Worm (Caenorhabditis elegans) whole organism, L3 larva: ENCODE data around the gene acox-3.

ENCODE experiments used
- R02D3.7 ChIP-seq: fragments of 150-350 bp; optimal IDR thresholded peaks from 2 replicates; lab custom pipeline; 2014; ENCODE audit warnings: missing biosample characterization, missing genetic modification characterization
- ZK546.5 ChIP-seq: sonication (generic microtip); optimal IDR thresholded peaks from 2 replicates; lab custom pipeline; 2017; ENCODE audit warnings: missing biosample characterization, missing genetic modification characterization
- aly-2 ChIP-seq: fragments of 150-350 bp; optimal IDR thresholded peaks from 2 replicates; lab custom pipeline; 2014; ENCODE audit warnings: missing biosample characterization, missing genetic modification characterization
- ceh-16 ChIP-seq: sonication (generic microtip); optimal IDR thresholded peaks from 2 replicates; lab custom pipeline; 2017; ENCODE audit warnings: missing biosample characterization, missing genetic modification characterization
- ceh-28 ChIP-seq: fragments of 150-350 bp; optimal IDR thresholded peaks from 2 replicates; lab custom pipeline; 2014; ENCODE audit warnings: missing biosample characterization, missing genetic modification reagents, missing genetic modification characterization
- ceh-82 ChIP-seq: fragments of 150-350 bp; optimal IDR thresholded peaks from 2 replicates; lab custom pipeline; 2014; ENCODE audit warnings: missing biosample characterization, missing genetic modification characterization
- ceh-9 ChIP-seq: sonication (generic microtip); optimal IDR thresholded peaks from 2 replicates; lab custom pipeline; 2018; ENCODE audit warnings: missing biosample characterization, missing genetic modification characterization
- daf-12 ChIP-seq: fragments of 150-350 bp; optimal IDR thresholded peaks from 2 replicates; lab custom pipeline; 2014; ENCODE audit warnings: missing biosample characterization, missing genetic modification reagents, missing genetic modification characterization
- elt-1 ChIP-seq: fragments of 150-350 bp; optimal IDR thresholded peaks from 2 replicates; lab custom pipeline; 2014; ENCODE audit warnings: missing biosample characterization, missing genetic modification characterization
- elt-2 ChIP-seq: sonication (generic microtip); optimal IDR thresholded peaks from 2 replicates; lab custom pipeline; 2016; ENCODE audit warnings: missing genetic modification reagents, mild to moderate bottlenecking, missing genetic modification characterization, missing compliant biosample characterization
- elt-3 ChIP-seq, 3 experiments: fragments of 150-350 bp in 1 of 3; sonication (generic microtip) in 2 of 3; optimal IDR thresholded peaks; 2 replicates in 2 of 3; 4 replicates in 1 of 3; lab custom pipeline; 2014 to 2017; ENCODE audit warnings: missing biosample characterization in 3 of 3, missing genetic modification characterization in 3 of 3
- eor-1 ChIP-seq, 2 experiments: fragments of 150-350 bp; optimal IDR thresholded peaks; 2 replicates each; lab custom pipeline; 2014 to 2018; ENCODE audit warnings: missing biosample characterization in 2 of 2, missing genetic modification characterization in 2 of 2
- fkh-10 ChIP-seq: sonication (generic microtip); optimal IDR thresholded peaks from 2 replicates; lab custom pipeline; 2017; ENCODE audit warnings: missing biosample characterization, missing genetic modification reagents, missing genetic modification characterization
- fkh-2 ChIP-seq: fragments of 150-350 bp; optimal IDR thresholded peaks from 2 replicates; lab custom pipeline; 2014; ENCODE audit warnings: missing biosample characterization, missing genetic modification reagents, missing genetic modification characterization
- hmg-11 ChIP-seq: sonication (generic microtip); optimal IDR thresholded peaks from 2 replicates; lab custom pipeline; 2016; ENCODE audit warnings: missing genetic modification characterization, missing compliant biosample characterization
- jun-1 ChIP-seq: fragments of 150-350 bp; optimal IDR thresholded peaks from 2 replicates; lab custom pipeline; 2014; ENCODE audit warnings: missing biosample characterization, missing genetic modification reagents, missing genetic modification characterization
- mml-1 ChIP-seq: fragments of 150-350 bp; sonication (generic microtip); optimal IDR thresholded peaks from 3 replicates; lab custom pipeline; 2014; ENCODE audit warnings: missing biosample characterization, missing genetic modification characterization
- nfya-1 ChIP-seq: sonication (generic microtip); optimal IDR thresholded peaks from 2 replicates; lab custom pipeline; 2017; ENCODE audit warnings: missing genetic modification characterization, mild to moderate bottlenecking, missing compliant biosample characterization, antibody characterized with exemption, moderate library complexity; ENCODE audit not compliant: insufficient read depth
- nhr-11 ChIP-seq: fragments of 150-350 bp; optimal IDR thresholded peaks from 2 replicates; lab custom pipeline; 2014; ENCODE audit warnings: missing biosample characterization, missing genetic modification characterization
- nhr-12 ChIP-seq: fragments of 150-350 bp; optimal IDR thresholded peaks from 2 replicates; lab custom pipeline; 2014; ENCODE audit warnings: missing biosample characterization, missing genetic modification characterization
- nhr-23 ChIP-seq: fragments of 150-350 bp; optimal IDR thresholded peaks from 2 replicates; lab custom pipeline; 2014; ENCODE audit warnings: missing biosample characterization, missing genetic modification reagents, missing genetic modification characterization
- nhr-25 ChIP-seq: sonication (generic microtip); optimal IDR thresholded peaks from 2 replicates; lab custom pipeline; 2017; ENCODE audit warnings: missing biosample characterization, missing genetic modification characterization
- nhr-43 ChIP-seq: sonication (generic microtip); optimal IDR thresholded peaks from 2 replicates; lab custom pipeline; 2016; ENCODE audit warnings: mild to moderate bottlenecking, missing genetic modification characterization, missing compliant biosample characterization; ENCODE audit not compliant: poor library complexity, severe bottlenecking
- nhr-67 ChIP-seq: fragments of 150-350 bp; optimal IDR thresholded peaks from 2 replicates; lab custom pipeline; 2014; ENCODE audit warnings: missing biosample characterization, missing genetic modification characterization
- nhr-76 ChIP-seq: fragments of 150-350 bp; sonication (generic microtip); optimal IDR thresholded peaks from 5 replicates; lab custom pipeline; 2014; ENCODE audit warnings: missing biosample characterization, missing genetic modification characterization
- nhr-77 ChIP-seq: fragments of 150-350 bp; optimal IDR thresholded peaks from 2 replicates; lab custom pipeline; 2014; ENCODE audit warnings: missing biosample characterization, missing genetic modification characterization
- pha-4 ChIP-seq: fragments of 150-350 bp; optimal IDR thresholded peaks from 2 replicates; lab custom pipeline; 2014; ENCODE audit warnings: missing biosample characterization, missing genetic modification reagents, missing genetic modification characterization
- pqm-1 ChIP-seq: fragments of 150-350 bp; optimal IDR thresholded peaks from 2 replicates; lab custom pipeline; 2017; ENCODE audit warnings: missing biosample characterization, missing genetic modification characterization, inconsistent platforms
- sea-2 ChIP-seq: fragments of 150-350 bp; sonication (generic microtip); optimal IDR thresholded peaks from 4 replicates; lab custom pipeline; 2014; ENCODE audit warnings: missing biosample characterization, missing genetic modification reagents, missing genetic modification characterization
- skn-1 ChIP-seq: fragments of 150-350 bp; optimal IDR thresholded peaks from 2 replicates; lab custom pipeline; 2014; ENCODE audit warnings: missing biosample characterization, missing genetic modification characterization
- unc-39 ChIP-seq: sonication (generic microtip); optimal IDR thresholded peaks from 4 replicates; lab custom pipeline; 2017; ENCODE audit warnings: missing biosample characterization, missing genetic modification characterization
- unc-62 ChIP-seq: fragments of 150-350 bp; sonication (generic microtip); optimal IDR thresholded peaks from 4 replicates; lab custom pipeline; 2014; ENCODE audit warnings: missing biosample characterization, missing genetic modification reagents, missing genetic modification characterization
- zag-1 ChIP-seq: fragments of 150-350 bp; optimal IDR thresholded peaks from 2 replicates; lab custom pipeline; 2014; ENCODE audit warnings: missing biosample characterization, missing genetic modification characterization
- ztf-4 ChIP-seq: fragments of 150-350 bp; optimal IDR thresholded peaks from 2 replicates; lab custom pipeline; 2014; ENCODE audit warnings: missing biosample characterization, missing genetic modification characterization

The acox-3 gene

DNA sequence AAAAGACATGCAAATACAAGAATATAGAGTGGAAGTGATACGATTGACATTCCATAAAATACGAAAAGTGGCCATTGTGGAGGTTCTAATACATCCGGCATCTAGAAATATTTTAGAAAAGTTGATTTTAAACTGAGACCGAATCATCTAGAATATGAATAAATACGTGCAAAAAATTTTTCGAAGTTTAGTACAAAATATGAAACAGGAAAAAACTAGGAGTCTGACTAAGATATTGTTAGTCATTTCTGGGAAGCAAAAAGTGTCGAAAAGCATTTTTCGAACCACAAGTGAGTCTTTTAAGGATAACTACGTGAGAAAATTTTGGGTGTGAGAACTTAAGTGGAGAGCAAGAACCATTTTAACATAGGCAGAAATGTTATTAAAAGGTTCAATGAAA is 33.9 kb upstream of the acox-3 start, which contains the start of gene srv-32:
Gene srv-32 (minus strand): TSS at position 101 of the 400 bp plus-strand sequence.
- TF ChIP-seq elt-1 (no peak), skn-1 (no peak), unc-39 (tag; lab: Kevin White, UChicago) (no peak), nhr-77 (tag; lab: Kevin White, UChicago) (no peak), nfya-1 (tag; lab: Kevin White, UChicago) (no peak), fkh-2 (tag; lab: Kevin White, UChicago) (no peak), hmg-11 (tag; lab: Kevin White, UChicago) (no peak), nhr-25 (tag; lab: Kevin White, UChicago) (no peak), nhr-11 (no peak), ZK546.5 (no peak), nhr-67 (no peak), ceh-28 (tag; lab: Kevin White, UChicago) (no peak), nhr-43 (tag; lab: Kevin White, UChicago) (no peak), aly-2 (tag; lab: Kevin White, UChicago) (no peak), R02D3.7 (tag; lab: Kevin White, UChicago) (no peak), fkh-10 (GFP tag; lab: Kevin White, UChicago) (no peak)

DNA sequence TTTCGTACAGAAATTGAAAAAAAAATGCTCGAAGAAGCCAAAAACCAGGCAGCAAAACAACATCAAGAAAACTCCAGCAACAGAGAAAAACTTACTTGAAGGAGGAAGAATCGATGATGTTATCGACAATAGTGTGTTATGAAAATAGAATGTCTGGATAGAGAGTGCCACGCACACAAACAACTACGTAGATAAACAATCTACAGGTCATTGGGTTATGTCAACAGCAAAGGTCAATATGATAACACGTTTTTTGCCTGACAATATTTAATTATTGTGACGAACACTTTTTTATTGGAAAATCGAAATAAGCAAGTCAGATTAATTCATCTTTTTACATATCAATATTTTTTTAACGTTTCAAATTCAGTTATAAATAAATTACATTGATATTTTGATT is 31.1 kb upstream of the acox-3 start, which contains the start of gene sams-5:
Gene sams-5 (minus strand): TSS at position 131 of the 400 bp plus-strand sequence.
- TF ChIP-seq mml-1 (tag; lab: Kevin White, UChicago) = no peak
- no peak for TF ChIP-seq ceh-9 (tag; lab: Kevin White, UChicago)
- TF ChIP-seq pha-4 (tag; lab: Kevin White, UChicago) = peak; percentile 72
- TF ChIP-seq aly-2 (tag; lab: Kevin White, UChicago) = no peak
- TF ChIP-seq nhr-12 (tag; lab: Kevin White, UChicago) = no peak
- TF ChIP-seq zag-1 (tag; lab: Kevin White, UChicago) = no peak
- TF ChIP-seq ZK546.5 = no peak

DNA sequence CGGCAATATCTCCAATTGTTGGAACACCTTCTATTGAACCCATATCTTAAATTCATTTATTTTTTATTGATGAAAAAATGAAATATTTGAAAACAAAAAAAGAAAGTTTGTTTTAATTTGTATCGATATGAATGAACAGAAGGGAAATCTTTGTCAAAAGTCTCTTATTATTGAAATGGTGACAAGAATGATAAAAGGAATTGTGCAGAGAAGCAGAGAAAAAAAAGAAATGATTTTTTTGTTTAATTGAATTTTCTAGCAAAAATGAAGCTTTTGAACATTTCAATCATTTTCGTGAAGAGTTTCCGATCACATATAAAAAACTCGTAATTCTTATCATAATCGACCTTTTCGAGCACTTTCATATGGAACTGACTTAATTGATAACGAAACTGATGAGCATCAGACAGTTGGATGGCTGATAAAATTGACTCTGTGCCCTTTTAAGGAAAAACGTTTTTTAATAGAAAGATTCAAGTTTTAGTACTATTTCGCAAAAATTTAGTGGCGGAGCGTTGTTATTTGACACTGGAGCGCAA is 27.4 kb upstream of the acox-3 start, which contains the start of the genes aat-4 and T13A10.1:
Gene aat-4 (minus strand): TSS at position 51 of the 539 bp plus-strand sequence.
Gene T13A10.1 (plus strand): TSS at position 411 of the 539 bp plus-strand sequence.
- peak; percentile 60 for TF ChIP-seq pqm-1 (tag; lab: Kevin White, UChicago)
- TF ChIP-seq elt-2 (tag; lab: Kevin White, UChicago) = peak; percentile 85
- TF ChIP-seq ceh-9 (tag; lab: Kevin White, UChicago) = no peak

DNA sequence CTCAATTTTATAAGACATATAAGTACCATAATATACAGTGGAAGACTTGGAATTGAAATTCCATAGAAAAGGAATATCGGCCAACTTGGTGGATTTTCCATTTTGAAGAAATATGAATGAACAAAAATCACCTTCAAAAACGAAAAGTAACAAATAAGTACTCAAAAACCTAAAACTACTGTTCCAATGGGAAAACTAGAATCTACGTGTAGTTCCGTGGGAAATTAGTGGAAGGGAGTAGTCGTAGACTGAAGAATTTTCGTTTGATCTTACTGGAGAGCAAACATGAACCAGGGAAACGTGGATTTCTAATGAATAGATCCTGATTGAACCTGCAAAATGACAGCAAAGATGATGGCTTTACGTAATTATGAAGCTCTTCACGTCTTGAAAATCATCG is 23.6 kb upstream of the acox-3 start, which contains the start of gene srv-31:
Gene srv-31 (minus strand): TSS at position 101 of the 400 bp plus-strand sequence.
- no peak for TF ChIP-seq eor-1 (tag; optimal IDR thresholded peaks at IDR 0.05; lab: Kevin White, UChicago)
- TF ChIP-seq nhr-67 = no peak
- no peak for TF ChIP-seq aly-2 (tag; lab: Kevin White, UChicago)
- no peak for TF ChIP-seq sea-2
- TF ChIP-seq ZK546.5 = no peak
- no peak for TF ChIP-seq R02D3.7 (tag; lab: Kevin White, UChicago)
- TF ChIP-seq jun-1 (tag; lab: Kevin White, UChicago) = no peak
- no peak for TF ChIP-seq ceh-82 (tag; lab: Kevin White, UChicago)
- TF ChIP-seq daf-12 (tag; lab: Kevin White, UChicago) = no peak
- no peak for TF ChIP-seq unc-62 (GFP tag; lab: Kevin White, UChicago)

DNA sequence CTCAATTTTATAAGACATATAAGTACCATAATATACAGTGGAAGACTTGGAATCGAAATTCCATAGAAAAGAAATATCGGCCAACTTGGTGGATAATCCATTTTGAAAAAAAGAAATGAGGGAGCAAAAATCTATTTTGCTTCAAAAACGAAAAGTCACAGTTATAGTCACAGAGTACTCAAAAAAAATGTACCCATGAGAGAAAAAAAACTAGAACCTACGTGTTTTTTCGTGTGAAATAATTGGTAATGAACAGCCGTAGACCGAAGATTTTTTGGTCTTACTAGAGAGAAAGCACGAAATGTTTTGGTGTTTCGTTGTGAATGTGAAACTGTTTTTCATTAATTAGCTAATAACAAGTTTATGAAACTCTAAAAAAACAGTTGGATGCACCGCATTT is 21.1 kb upstream of the acox-3 start, which contains the start of gene srv-30:
Gene srv-30 (minus strand): TSS at position 101 of the 400 bp plus-strand sequence.
- TF ChIP-seq unc-62 (GFP tag; lab: Kevin White, UChicago) (no peak), aly-2 (tag; lab: Kevin White, UChicago) (no peak), eor-1 (tag; optimal IDR thresholded peaks at IDR 0.05; lab: Kevin White, UChicago) (no peak), elt-1 (no peak), nhr-76 (no peak), fkh-10 (GFP tag; lab: Kevin White, UChicago) (no peak), elt-3 (tag; optimal IDR thresholded peaks at IDR 0.05; lab: Kevin White, UChicago) (no peak), nhr-23 (tag; lab: Kevin White, UChicago) (no peak), pqm-1 (tag; lab: Kevin White, UChicago) (no peak), ztf-4 (no peak), nhr-77 (tag; lab: Kevin White, UChicago) (no peak), ceh-16 (tag; lab: Kevin White, UChicago) (no peak)
